Fruit fly (Drosophila melanogaster) whole organism: ENCODE measurements around the gene CG6592.

ENCODE experiments used
- CG8478 ChIP-seq: fragments of >200 bp; optimal IDR thresholded peaks from 2 replicates; lab custom pipeline; 2018; ENCODE audit warnings: inconsistent platforms
- Dll ChIP-seq: fragments of >200 bp; optimal IDR thresholded peaks from 2 replicates; lab custom pipeline; 2017
- EcR ChIP-seq, 2 experiments: fragments of >200 bp; optimal IDR thresholded peaks; 2 replicates each; lab custom pipeline; 2017; ENCODE audit warnings: missing biosample characterization in 2 of 2, missing genetic modification characterization in 2 of 2, missing genetic modification reagents in 2 of 2
- pan ChIP-seq: fragments of >200 bp; optimal IDR thresholded peaks from 2 replicates; lab custom pipeline; 2017
- psq ChIP-seq: fragments of >200 bp; optimal IDR thresholded peaks from 2 replicates; lab custom pipeline; 2017
- usp ChIP-seq: fragments of >200 bp; optimal IDR thresholded peaks from 2 replicates; lab custom pipeline; 2017; ENCODE audit warnings: missing biosample characterization, missing genetic modification characterization, mixed read lengths

CG6592 gene

DNA sequence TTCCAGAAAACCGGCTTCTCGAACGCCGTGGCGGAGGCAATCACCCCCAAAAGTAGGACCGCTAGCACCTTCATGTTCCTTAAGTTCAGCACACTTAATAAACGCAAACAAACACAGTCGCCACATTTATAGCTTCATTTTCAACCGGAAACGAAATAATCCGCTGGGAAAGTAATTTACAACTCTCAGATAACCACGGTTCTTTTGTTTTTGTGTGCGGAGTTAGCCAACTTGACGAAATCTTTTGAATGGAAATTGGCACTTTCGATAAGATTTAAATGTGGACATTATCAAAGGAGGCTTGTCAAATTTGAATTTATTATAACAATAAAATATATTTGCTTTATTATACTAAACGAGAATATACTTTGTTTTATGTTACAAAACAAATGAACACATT lies 5.1 kb upstream of the CG6592 start, which contains the start of gene Jon65Ai:
Gene Jon65Ai (minus strand): TSS at position 101 of the 400 bp plus-strand sequence.
- TF ChIP-seq psq (lab: Kevin White, UChicago) (no peak), EcR (GFP tag; optimal IDR thresholded peaks at IDR 0.05; lab: Kevin White, UChicago) (no peak), Dll (lab: Kevin White, UChicago) (no peak), CG8478 (lab: Kevin White, UChicago) (no peak), usp (GFP tag; lab: Kevin White, UChicago) (no peak)

DNA sequence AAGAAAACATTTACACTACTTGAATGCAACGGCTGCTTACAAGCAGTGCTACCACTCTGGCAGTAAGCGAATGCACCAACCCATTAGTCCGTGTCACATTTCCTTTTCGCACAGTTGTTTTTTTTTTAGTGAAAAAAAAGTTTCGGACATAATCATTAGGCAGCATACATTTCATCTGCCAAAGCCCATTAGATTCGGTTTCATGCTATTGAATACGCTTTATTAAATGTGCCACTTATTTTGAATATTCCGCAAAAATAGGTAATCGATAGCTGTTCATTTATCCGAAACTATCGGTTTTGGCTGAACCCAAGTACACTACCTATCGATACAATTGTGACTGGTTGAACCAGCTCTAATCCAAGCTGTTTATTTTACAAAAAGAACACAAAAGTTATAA lies 4.7 kb upstream of the CG6592 start, which contains the start of gene tant:
Gene tant (plus strand): TSS at position 334 of the 400 bp plus-strand sequence.
- no peak for TF ChIP-seq pan (lab: Kevin White, UChicago)
- no peak for TF ChIP-seq Dll (lab: Kevin White, UChicago)
- TF ChIP-seq usp (GFP tag; lab: Kevin White, UChicago), result no peak
- no peak for TF ChIP-seq psq (lab: Kevin White, UChicago)
- no peak for TF ChIP-seq CG8478 (lab: Kevin White, UChicago)
- no peak for TF ChIP-seq EcR (GFP tag; optimal IDR thresholded peaks at IDR 0.05; lab: Kevin White, UChicago)

DNA sequence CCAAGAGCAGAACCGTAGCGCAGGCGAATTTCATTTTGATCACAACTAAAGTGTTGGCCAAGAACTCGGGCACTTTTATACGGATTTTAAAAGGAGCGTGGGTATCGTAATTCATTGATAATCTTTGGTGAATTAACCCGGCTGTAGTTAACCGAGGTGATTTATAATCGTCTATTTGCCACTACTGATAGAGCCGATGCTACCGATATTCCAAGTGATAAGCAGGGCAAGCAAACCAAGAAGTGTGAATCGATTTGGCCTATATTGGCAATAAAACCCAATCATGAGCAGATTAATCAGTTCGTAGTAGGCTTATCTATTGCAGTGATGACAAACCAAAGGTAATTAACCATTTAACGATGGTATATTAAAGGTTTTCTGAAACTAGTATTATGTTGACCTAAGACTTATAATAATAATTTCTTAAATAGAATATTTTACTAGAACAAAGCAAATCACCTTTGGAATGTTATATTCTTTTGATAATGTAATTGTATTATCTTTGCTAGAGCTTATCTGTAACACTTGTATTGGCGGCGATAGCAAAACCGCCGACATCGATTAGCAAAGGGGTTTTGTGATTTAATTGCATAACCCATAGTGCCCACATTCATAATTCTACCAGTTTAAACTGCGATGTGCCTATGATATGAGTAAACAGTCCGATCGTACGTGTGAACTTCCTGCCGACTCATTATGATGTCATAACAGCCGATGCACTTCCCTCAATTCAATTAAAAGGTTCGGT lies 3.6 kb downstream of the CG6592 start, which contains the start of gene CG10472:
Gene CG10472 (minus strand): TSS at position 51 of the 748 bp plus-strand sequence.
- TF ChIP-seq EcR (GFP tag; optimal IDR thresholded peaks at IDR 0.05; lab: Kevin White, UChicago) (no peak), pan (lab: Kevin White, UChicago) (no peak), Dll (lab: Kevin White, UChicago) (no peak), usp (GFP tag; lab: Kevin White, UChicago) (no peak), CG8478 (lab: Kevin White, UChicago) (no peak)

DNA sequence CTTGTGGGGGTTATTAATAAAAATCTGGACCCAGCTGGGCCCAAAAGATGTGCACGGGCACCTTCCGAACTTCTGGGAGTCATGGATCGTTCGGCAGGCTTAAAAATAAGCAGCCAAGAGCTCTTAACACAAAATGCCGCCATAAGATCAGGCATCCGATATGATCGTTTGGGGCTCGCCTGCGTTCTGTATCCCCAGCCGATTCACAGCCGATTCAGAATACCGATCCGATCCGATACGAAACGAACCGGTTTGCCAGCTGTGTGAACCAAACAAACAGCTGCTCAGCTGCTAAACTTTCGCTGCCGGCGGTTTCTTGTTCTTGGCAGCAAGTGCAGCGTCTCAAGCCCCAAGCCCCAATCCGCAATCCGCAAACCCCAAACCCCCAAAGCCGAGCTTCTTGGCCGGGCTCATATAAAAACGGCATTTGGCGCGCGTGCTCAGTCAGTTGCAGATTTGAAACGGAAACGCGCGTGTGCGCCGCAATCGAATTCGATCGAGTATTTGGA lies 6.5 kb downstream of the CG6592 start, which contains the start of gene CG42269:
Gene CG42269 (plus strand): TSS at position 416 of the 509 bp plus-strand sequence.
- TF ChIP-seq psq (lab: Kevin White, UChicago) (no peak), Dll (lab: Kevin White, UChicago) (no peak), EcR (GFP tag; optimal IDR thresholded peaks at IDR 0.05; lab: Kevin White, UChicago) (no peak), pan (lab: Kevin White, UChicago) (no peak), CG8478 (lab: Kevin White, UChicago) (no peak), usp (GFP tag; lab: Kevin White, UChicago) (no peak)

DNA sequence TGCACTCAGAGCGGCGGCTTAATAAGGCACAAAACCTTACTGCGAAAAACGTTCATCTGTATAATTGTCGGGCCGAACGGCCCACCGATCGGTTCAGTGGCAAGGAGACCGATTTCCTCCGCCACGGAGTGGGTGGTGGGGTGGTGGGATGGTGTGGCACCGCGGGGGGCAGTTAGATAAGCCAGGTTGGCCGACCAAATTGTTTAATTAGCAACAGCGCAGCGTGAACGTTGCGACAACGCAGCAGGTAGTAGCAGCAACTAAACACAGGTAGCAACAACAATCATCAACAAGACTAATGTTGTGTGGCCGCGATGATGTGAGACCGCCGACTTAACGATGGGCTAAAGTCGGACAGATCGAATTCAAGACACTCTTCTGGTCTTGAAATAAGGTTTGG lies 8.7 kb downstream of the CG6592 start:
- TF ChIP-seq pan (lab: Kevin White, UChicago), result no peak
- TF ChIP-seq psq (lab: Kevin White, UChicago), result no peak
- no peak for TF ChIP-seq usp (GFP tag; lab: Kevin White, UChicago)

DNA sequence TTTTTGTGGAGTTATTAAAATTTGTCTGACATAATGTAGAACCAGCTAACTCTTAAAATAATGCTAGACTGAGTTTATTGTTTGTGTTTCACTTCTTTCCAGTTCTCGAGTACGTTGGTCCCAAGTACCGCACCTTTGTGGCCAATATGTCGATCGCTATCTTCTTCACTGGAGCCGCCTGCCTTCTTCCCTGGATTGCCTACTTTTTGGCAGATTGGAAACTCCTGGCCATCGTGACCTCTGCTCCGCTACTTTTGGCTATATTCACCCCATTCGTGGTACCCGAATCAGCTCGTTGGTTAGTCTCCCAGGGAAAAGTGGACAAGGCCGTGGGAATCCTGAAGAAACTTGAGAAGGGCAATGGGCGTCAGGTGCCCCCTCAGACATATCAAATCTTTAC lies 10.7 kb downstream of the CG6592 start:
- no peak for TF ChIP-seq psq (lab: Kevin White, UChicago)
- TF ChIP-seq pan (lab: Kevin White, UChicago), result no peak
- no peak for TF ChIP-seq EcR (GFP tag; optimal IDR thresholded peaks at IDR 0.05; lab: Kevin White, UChicago)
- no peak for TF ChIP-seq Dll (lab: Kevin White, UChicago)
- no peak for TF ChIP-seq usp (GFP tag; lab: Kevin White, UChicago)
- TF ChIP-seq CG8478 (lab: Kevin White, UChicago), result no peak

DNA sequence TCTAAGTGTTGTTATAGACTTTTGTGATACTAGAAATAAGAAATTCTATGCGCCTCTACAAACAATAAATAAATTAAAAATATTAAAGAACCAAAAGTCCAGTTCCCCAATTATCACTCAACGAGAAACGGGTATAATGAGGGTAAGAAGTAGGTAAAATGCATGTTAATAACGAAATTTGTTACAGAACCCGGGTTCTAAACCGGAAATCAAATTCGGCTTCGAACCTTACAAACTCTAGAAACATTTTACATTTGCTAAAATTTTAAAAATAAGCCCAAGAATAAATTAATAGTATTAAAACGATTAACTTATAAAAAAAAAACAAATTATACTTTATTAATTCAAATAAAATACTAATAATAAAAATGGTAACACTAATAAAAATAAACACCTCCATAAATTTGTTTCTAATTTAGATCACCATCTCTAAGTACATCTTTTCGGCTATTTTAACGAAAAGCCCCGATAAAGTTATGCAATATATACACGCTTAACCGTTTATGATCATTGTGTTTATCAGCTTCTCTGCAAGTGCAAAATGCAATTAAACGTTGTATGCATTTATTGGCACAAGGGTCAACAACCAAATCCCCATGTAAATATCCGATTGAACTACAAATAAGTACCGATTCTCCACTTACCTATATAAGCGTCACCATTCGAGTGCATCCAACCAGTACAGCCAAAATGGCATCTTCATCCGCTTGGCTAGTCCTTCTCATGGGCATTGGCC lies 12.2 kb downstream of the CG6592 start, which contains the start of gene CG6602:
Gene CG6602 (plus strand): TSS at position 686 of the 736 bp plus-strand sequence.
- TF ChIP-seq pan (lab: Kevin White, UChicago), result no peak
- no peak for TF ChIP-seq psq (lab: Kevin White, UChicago)
- TF ChIP-seq CG8478 (lab: Kevin White, UChicago), result no peak
- no peak for TF ChIP-seq usp (GFP tag; lab: Kevin White, UChicago)

DNA sequence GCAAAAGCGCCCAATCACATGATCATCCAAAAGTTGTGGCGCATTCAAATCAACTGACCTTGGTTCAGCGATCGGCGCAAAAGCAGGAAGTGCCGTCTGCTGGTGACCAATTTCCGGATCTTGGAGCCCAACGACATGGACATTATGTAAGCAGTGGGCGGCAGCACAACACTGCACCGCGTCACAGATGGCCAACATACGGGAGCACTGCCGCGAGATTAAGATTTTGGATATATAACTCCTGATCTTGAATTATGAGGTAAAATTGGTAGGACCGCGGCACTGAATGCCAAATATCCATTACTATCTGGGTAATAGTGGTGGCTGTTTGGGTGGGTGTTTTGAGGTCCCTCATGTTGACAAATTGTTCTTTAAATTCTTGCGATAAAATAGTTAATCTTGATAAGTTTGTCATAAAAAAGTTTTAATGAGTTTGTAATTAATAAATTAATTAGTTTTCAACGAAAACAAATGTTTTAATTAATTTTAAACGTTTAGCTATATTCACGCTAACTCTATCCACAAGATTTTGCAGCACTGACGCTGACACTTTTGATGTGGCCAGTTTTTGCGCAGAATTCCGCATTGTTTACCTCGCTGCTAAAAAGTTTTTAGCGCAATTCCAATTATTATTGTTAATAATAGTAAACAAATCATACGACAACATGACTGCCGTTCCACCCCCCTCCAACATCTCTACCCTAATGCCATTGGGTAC lies 15.7 kb downstream of the CG6592 start, which contains the start of the genes CG13295 and CG6610:
Gene CG13295 (minus strand): TSS at position 271 of the 718 bp plus-strand sequence.
Gene CG6610 (plus strand): TSS at position 562 of the 718 bp plus-strand sequence.
- TF ChIP-seq Dll (lab: Kevin White, UChicago) (no peak), psq (lab: Kevin White, UChicago) (no peak), pan (lab: Kevin White, UChicago) (no peak), EcR (GFP tag; optimal IDR thresholded peaks at IDR 0.05; lab: Kevin White, UChicago) (no peak), usp (GFP tag; lab: Kevin White, UChicago) (no peak), CG8478 (lab: Kevin White, UChicago) (no peak)

DNA sequence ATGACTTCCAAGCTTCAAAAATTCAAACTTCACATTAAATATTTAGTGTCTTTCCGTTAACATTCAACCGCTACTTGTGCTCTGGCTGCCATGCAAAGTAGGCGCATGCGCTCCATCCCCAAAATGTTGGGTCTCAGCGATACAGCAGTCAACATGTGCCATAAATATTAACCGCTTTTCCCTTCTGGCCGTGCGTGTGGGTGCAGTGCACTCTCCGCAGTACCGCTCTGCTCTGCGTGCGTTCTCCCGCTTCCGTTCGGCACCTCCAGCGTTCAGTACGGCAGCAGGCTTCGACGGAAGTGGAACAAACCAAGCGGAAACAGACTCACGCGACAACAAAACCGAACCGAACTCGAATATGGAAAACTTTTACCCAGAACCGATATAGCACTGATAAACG lies 17.0 kb downstream of the CG6592 start, which contains the start of gene ssp6:
Gene ssp6 (plus strand): TSS at position 294 of the 400 bp plus-strand sequence.
- TF ChIP-seq pan (lab: Kevin White, UChicago) (no peak), psq (lab: Kevin White, UChicago) (no peak), Dll (lab: Kevin White, UChicago) (no peak), usp (GFP tag; lab: Kevin White, UChicago) (no peak), EcR (GFP tag; optimal IDR thresholded peaks at IDR 0.05; lab: Kevin White, UChicago) (no peak), CG8478 (lab: Kevin White, UChicago) (no peak)

DNA sequence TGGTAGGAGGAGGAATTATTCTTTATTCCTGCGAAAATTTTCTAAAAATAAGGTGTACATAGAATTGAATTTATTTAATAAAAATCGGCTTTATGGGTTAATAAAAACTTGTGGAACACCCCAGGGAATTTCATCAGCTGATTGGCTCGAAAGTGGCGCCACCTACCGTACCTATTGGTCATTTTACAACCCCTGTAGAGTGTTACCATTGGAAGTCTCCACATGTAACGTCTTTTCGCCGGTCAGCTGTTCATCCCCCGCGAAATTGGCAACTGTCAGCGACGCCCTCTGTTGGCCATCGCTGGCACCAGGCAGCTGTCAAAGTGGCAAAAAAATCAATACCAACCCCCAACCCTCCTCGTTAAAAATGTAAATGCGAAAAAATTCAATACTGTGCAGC lies 23.1 kb downstream of the CG6592 start, which contains the start of gene CG13293:
Gene CG13293 (plus strand): TSS at position 323 of the 400 bp plus-strand sequence.
- TF ChIP-seq psq (lab: Kevin White, UChicago), result no peak
- TF ChIP-seq Dll (lab: Kevin White, UChicago), result no peak
- no peak for TF ChIP-seq pan (lab: Kevin White, UChicago)
